Fruit fly (Drosophila melanogaster) whole organism, wandering third instar larva: Measurements from ENCODE around the gene CG17839.

Experiments
- CG9705 ChIP-seq: fragments of 200-800 bp; sonication (Bioruptor generic); optimal IDR thresholded peaks from 2 replicates; lab custom pipeline; 2018; ENCODE audit warnings: missing biosample characterization, mild to moderate bottlenecking, missing genetic modification characterization
- CrebA ChIP-seq: fragments of 200-800 bp; sonication (Bioruptor generic); optimal IDR thresholded peaks from 2 replicates; lab custom pipeline; 2016; ENCODE audit warnings: missing biosample characterization, mild to moderate bottlenecking, missing genetic modification characterization, borderline replicate concordance
- Dfd ChIP-seq: fragments of >200 bp; optimal IDR thresholded peaks from 2 replicates; lab custom pipeline; 2017; ENCODE audit warnings: missing biosample characterization, missing genetic modification characterization
- Dif ChIP-seq: fragments of 200-275, 200-300 bp; sonication (Bioruptor generic); optimal IDR thresholded peaks from 2 replicates; lab custom pipeline; 2018; ENCODE audit warnings: missing biosample characterization, missing genetic modification characterization; ENCODE audit not compliant: partially characterized antibody
- GATAd ChIP-seq: sonication (Bioruptor generic); optimal IDR thresholded peaks from 2 replicates; lab custom pipeline; 2016; ENCODE audit warnings: missing biosample characterization, missing genetic modification characterization
- HLH106 ChIP-seq: fragments of 200-800 bp; optimal IDR thresholded peaks from 3 replicates; lab custom pipeline; 2019; ENCODE audit warnings: missing biosample characterization, mild to moderate bottlenecking, missing genetic modification characterization, moderate library complexity
- Hnf4 ChIP-seq: fragments of 200-800 bp; sonication (Bioruptor generic); optimal IDR thresholded peaks from 2 replicates; lab custom pipeline; 2016; ENCODE audit warnings: missing biosample characterization, mild to moderate bottlenecking, missing genetic modification characterization
- Hr78 ChIP-seq: fragments of >200 bp; optimal IDR thresholded peaks from 2 replicates; lab custom pipeline; 2017; ENCODE audit warnings: missing biosample characterization, missing genetic modification characterization
- Mio ChIP-seq: sonication (Bioruptor generic); optimal IDR thresholded peaks from 2 replicates; lab custom pipeline; 2016; ENCODE audit warnings: missing biosample characterization, missing genetic modification characterization
- Myc ChIP-seq: fragments of >200 bp; optimal IDR thresholded peaks from 2 replicates; lab custom pipeline; 2017
- N ChIP-seq: fragments of >200 bp; optimal IDR thresholded peaks from 2 replicates; lab custom pipeline; 2018; ENCODE audit warnings: missing biosample characterization, missing external identifiers, missing genetic modification characterization
- Rel ChIP-seq, 2 experiments: fragments of 200-800 bp; sonication (Bioruptor generic) in 1 of 2; optimal IDR thresholded peaks; 2 replicates in 1 of 2; 3 replicates in 1 of 2; lab custom pipeline; 2016 to 2019; ENCODE audit warnings: mild to moderate bottlenecking in 2 of 2, missing biosample characterization in 2 of 2, missing genetic modification characterization in 2 of 2, moderate library complexity in 1 of 2
- Sp1 ChIP-seq: fragments of 200-800 bp; sonication (Bioruptor generic); optimal IDR thresholded peaks from 3 replicates; lab custom pipeline; 2019; ENCODE audit warnings: missing biosample characterization, mild to moderate bottlenecking, missing genetic modification characterization, moderate library complexity
- Vsx2 ChIP-seq: fragments of 200-300, 225-300 bp; sonication (Bioruptor generic); optimal IDR thresholded peaks from 2 replicates; lab custom pipeline; 2018; ENCODE audit warnings: missing biosample characterization, missing genetic modification characterization; ENCODE audit not compliant: partially characterized antibody
- br ChIP-seq: fragments of 200-800 bp; sonication (Bioruptor generic); optimal IDR thresholded peaks from 2 replicates; lab custom pipeline; 2016; ENCODE audit warnings: missing biosample characterization, missing genetic modification characterization
- dl ChIP-seq, 2 experiments: fragments of 175-275, 200-275 bp in 1 of 2; fragments of 200-275 bp in 1 of 2; sonication (Bioruptor generic); optimal IDR thresholded peaks; lab custom pipeline; 2018; ENCODE audit warnings: mild to moderate bottlenecking in 2 of 2, missing biosample characterization in 2 of 2, missing genetic modification characterization in 2 of 2, moderate library complexity in 2 of 2; ENCODE audit not compliant: partially characterized antibody in 2 of 2, insufficient read depth in 1 of 2
- dmrt93B ChIP-seq: fragments of 200-800 bp; sonication (Bioruptor generic); optimal IDR thresholded peaks from 2 replicates; lab custom pipeline; 2018; ENCODE audit warnings: missing biosample characterization, mild to moderate bottlenecking, missing genetic modification characterization
- fru ChIP-seq: fragments of 200-800 bp; sonication (Bioruptor generic); optimal IDR thresholded peaks from 3 replicates; lab custom pipeline; 2016; ENCODE audit warnings: missing biosample characterization, mild to moderate bottlenecking, missing genetic modification characterization
- h ChIP-seq: fragments of 200-800 bp; sonication (Bioruptor generic); optimal IDR thresholded peaks from 3 replicates; lab custom pipeline; 2016; ENCODE audit warnings: missing biosample characterization, mild to moderate bottlenecking, missing genetic modification characterization
- jim ChIP-seq: fragments of 175-275, 200-325 bp; sonication (Bioruptor generic); optimal IDR thresholded peaks from 2 replicates; lab custom pipeline; 2016; ENCODE audit warnings: missing biosample characterization, mild to moderate bottlenecking, missing genetic modification characterization
- lola ChIP-seq: fragments of >200 bp; optimal IDR thresholded peaks from 2 replicates; lab custom pipeline; 2017; ENCODE audit warnings: missing biosample characterization, missing genetic modification characterization
- psq ChIP-seq: fragments of 200-800 bp; sonication (Bioruptor generic); optimal IDR thresholded peaks from 3 replicates; lab custom pipeline; 2017; ENCODE audit warnings: missing biosample characterization, mild to moderate bottlenecking, missing genetic modification characterization, moderate library complexity
- rgr ChIP-seq: fragments of 200-800 bp; sonication (Bioruptor generic); optimal IDR thresholded peaks from 3 replicates; lab custom pipeline; 2016; ENCODE audit warnings: missing biosample characterization, mild to moderate bottlenecking, missing genetic modification characterization
- sage ChIP-seq: fragments of 200-800 bp; sonication (Bioruptor generic); optimal IDR thresholded peaks from 2 replicates; lab custom pipeline; 2016; ENCODE audit warnings: missing biosample characterization, mild to moderate bottlenecking, missing genetic modification characterization
- tai ChIP-seq: sonication (Bioruptor generic); optimal IDR thresholded peaks from 2 replicates; lab custom pipeline; 2016; ENCODE audit warnings: missing biosample characterization, missing genetic modification characterization
- usp ChIP-seq: fragments of >200 bp; optimal IDR thresholded peaks from 2 replicates; lab custom pipeline; 2017; ENCODE audit warnings: missing biosample characterization, missing genetic modification characterization
- woc ChIP-seq: sonication (Bioruptor generic); optimal IDR thresholded peaks from 2 replicates; lab custom pipeline; 2016; ENCODE audit warnings: missing biosample characterization, mild to moderate bottlenecking, missing genetic modification characterization

CG17839 gene

dm6 chr3L:14801854-14802616 lies 2.9 kb upstream of the CG17839 start, which contains the start of gene NHP2 (continued):
- no peak for TF ChIP-seq Vsx2
- TF ChIP-seq dl (GFP tag; optimal IDR thresholded peaks at IDR 0.05; lab: Kevin White, UChicago; ENCODE audit: insufficient read depth in 1 of 2, partially characterized antibody in 2 of 2): no peak
- peak; percentile 76 for TF ChIP-seq h
- no peak for TF ChIP-seq Dif
- TF ChIP-seq dmrt93B: no peak
- TF ChIP-seq psq (GFP tag; lab: Kevin White, UChicago): peak; percentile 35
- TF ChIP-seq br (GFP tag; lab: Kevin White, UChicago): no peak
- no peak for TF ChIP-seq Hnf4

dm6 chr3L:14803236-14803635 lies 1.7 kb upstream of the CG17839 start, which contains the start of gene gnu:
Gene gnu (minus strand): TSS chr3L:14803360.
- no peak for TF ChIP-seq Sp1 (GFP tag; lab: Kevin White, UChicago)
- TF ChIP-seq dl (GFP tag; optimal IDR thresholded peaks at IDR 0.05; lab: Kevin White, UChicago; ENCODE audit: insufficient read depth in 1 of 2, partially characterized antibody in 2 of 2): no peak
- no peak for TF ChIP-seq CG9705
- no peak for TF ChIP-seq Mio
- no peak for TF ChIP-seq CrebA
- no peak for TF ChIP-seq lola (GFP tag; lab: Kevin White, UChicago)

dm6 chr3L:14816666-14817065 lies 11.7 kb downstream of the CG17839 start:
- TF ChIP-seq rgr (GFP tag; lab: Kevin White, UChicago): no peak
- TF ChIP-seq tai (GFP tag; lab: Kevin White, UChicago): no peak
- TF ChIP-seq sage (GFP tag; lab: Kevin White, UChicago): no peak
- TF ChIP-seq Dif: no peak
- no peak for TF ChIP-seq dmrt93B
- no peak for TF ChIP-seq HLH106 (tag; lab: Kevin White, UChicago)
- no peak for TF ChIP-seq N
- TF ChIP-seq h: no peak
- TF ChIP-seq Mio: no peak
- no peak for TF ChIP-seq Sp1 (GFP tag; lab: Kevin White, UChicago)
- TF ChIP-seq GATAd (GFP tag; lab: Kevin White, UChicago): no peak
- TF ChIP-seq psq (GFP tag; lab: Kevin White, UChicago): no peak
- TF ChIP-seq Hr78 (GFP tag; lab: Kevin White, UChicago): no peak
- TF ChIP-seq br (GFP tag; lab: Kevin White, UChicago): no peak
- no peak for TF ChIP-seq dl (GFP tag; optimal IDR thresholded peaks at IDR 0.05; lab: Kevin White, UChicago; ENCODE audit: insufficient read depth in 1 of 2, partially characterized antibody in 2 of 2)
- TF ChIP-seq usp (GFP tag; lab: Kevin White, UChicago): no peak

dm6 chr3L:14821133-14821532 lies 16.2 kb downstream of the CG17839 start:
- no peak for TF ChIP-seq woc
- TF ChIP-seq h: no peak
- no peak for TF ChIP-seq Mio
- no peak for TF ChIP-seq jim (GFP tag; lab: Kevin White, UChicago)

dm6 chr3L:14822364-14822763 lies 17.4 kb downstream of the CG17839 start:
- TF ChIP-seq fru (GFP tag; lab: Kevin White, UChicago): no peak

- no peak for TF ChIP-seq tai (GFP tag; lab: Kevin White, UChicago)
- TF ChIP-seq psq (GFP tag; lab: Kevin White, UChicago): no peak
- TF ChIP-seq Myc: no peak
- no peak for TF ChIP-seq Rel (GFP tag; optimal IDR thresholded peaks at IDR 0.05; lab: Kevin White, UChicago)
- no peak for TF ChIP-seq Rel (tag; optimal IDR thresholded peaks at IDR 0.05; lab: Kevin White, UChicago)
- no peak for TF ChIP-seq Dfd (GFP tag; lab: Kevin White, UChicago)
- TF ChIP-seq Dif: no peak
- TF ChIP-seq br (GFP tag; lab: Kevin White, UChicago): no peak
- no peak for TF ChIP-seq dl (GFP tag; optimal IDR thresholded peaks at IDR 0.05; lab: Kevin White, UChicago; ENCODE audit: insufficient read depth in 1 of 2, partially characterized antibody in 2 of 2)
These were observed 42.5 kb downstream of the CG17839 start for dm6 chr3L:14847415-14847814.
